Fruit fly (Drosophila melanogaster) whole organism, embryonic: ENCODE results near the gene moody.
A peak's percentile ranks its signal among the peaks of the same experiment; 100 is the strongest.

Source experiments
- Abd-B ChIP-seq: fragments of 200-800 bp; sonication (Bioruptor generic); optimal IDR thresholded peaks from 2 replicates; lab custom pipeline; 2018; ENCODE audit warnings: missing biosample characterization, mild to moderate bottlenecking, missing genetic modification characterization, moderate library complexity
- Asciz ChIP-seq: fragments of 200-800 bp; sonication (Bioruptor generic); optimal IDR thresholded peaks from 2 replicates; lab custom pipeline; 2017; ENCODE audit warnings: missing biosample characterization, mild to moderate bottlenecking, missing genetic modification characterization, missing genetic modification reagents
- Atf-2 ChIP-seq: fragments of 200-800 bp; sonication (Bioruptor generic); optimal IDR thresholded peaks from 2 replicates; lab custom pipeline; 2016; ENCODE audit warnings: missing biosample characterization, missing genetic modification characterization
- Atf3 ChIP-seq: fragments of 200-800 bp; sonication (Bioruptor generic); optimal IDR thresholded peaks from 3 replicates; lab custom pipeline; 2016; ENCODE audit warnings: missing biosample characterization, missing genetic modification characterization
- B-H2 ChIP-seq: fragments of 200-800 bp; sonication (Bioruptor generic); optimal IDR thresholded peaks from 2 replicates; lab custom pipeline; 2018; ENCODE audit warnings: missing biosample characterization, mild to moderate bottlenecking, missing genetic modification characterization
- Bgb ChIP-seq: fragments of 200-800 bp; sonication (Bioruptor generic); IDR thresholded peaks from 2 replicates; pipeline ENCODE4 v1.3.6; 2022; ENCODE audit warnings: missing biosample characterization, missing genetic modification characterization; ENCODE audit not compliant: partially characterized antibody
- CG12104 ChIP-seq: fragments of 200-800 bp; sonication (Bioruptor generic); optimal IDR thresholded peaks from 3 replicates; lab custom pipeline; 2016; ENCODE audit warnings: missing biosample characterization, missing genetic modification characterization
- CG12769 ChIP-seq: fragments of 200-800 bp; sonication (Bioruptor generic); optimal IDR thresholded peaks from 2 replicates; lab custom pipeline; 2019; ENCODE audit warnings: missing biosample characterization, mild to moderate bottlenecking, missing genetic modification characterization, moderate library complexity
- CG12942 ChIP-seq: fragments of 200-800 bp; sonication (Bioruptor generic); optimal IDR thresholded peaks from 3 replicates; lab custom pipeline; 2016; ENCODE audit warnings: missing biosample characterization, missing genetic modification characterization
- CG13296 ChIP-seq: fragments of 200-800 bp; sonication (Bioruptor generic); optimal IDR thresholded peaks from 3 replicates; lab custom pipeline; 2018; ENCODE audit warnings: missing biosample characterization, mild to moderate bottlenecking, missing genetic modification characterization
- CG13775 ChIP-seq: fragments of 200-800 bp; sonication (Bioruptor generic); optimal IDR thresholded peaks from 3 replicates; lab custom pipeline; 2017; ENCODE audit warnings: missing biosample characterization, mild to moderate bottlenecking, missing genetic modification characterization
- CG1603 ChIP-seq: fragments of 200-800 bp; sonication (Bioruptor generic); optimal IDR thresholded peaks from 2 replicates; lab custom pipeline; 2019; ENCODE audit warnings: missing biosample characterization, mild to moderate bottlenecking, missing genetic modification characterization, moderate library complexity
- CG17912 ChIP-seq: fragments of 200-800 bp; sonication (Bioruptor generic); optimal IDR thresholded peaks from 2 replicates; lab custom pipeline; 2018; ENCODE audit warnings: missing biosample characterization, mild to moderate bottlenecking, missing genetic modification characterization
- CG18262 ChIP-seq: fragments of 200-800 bp; optimal IDR thresholded peaks from 3 replicates; lab custom pipeline; 2019; ENCODE audit warnings: missing biosample characterization, mild to moderate bottlenecking, missing genetic modification characterization, moderate library complexity
- CG2199 ChIP-seq: fragments of 200-800 bp; sonication (Bioruptor generic); IDR thresholded peaks from 3 replicates; pipeline ENCODE4 v1.3.6; 2022; ENCODE audit warnings: missing biosample characterization, missing genetic modification characterization
- CG2202 ChIP-seq: fragments of 200-800 bp; sonication (Bioruptor generic); optimal IDR thresholded peaks from 2 replicates; lab custom pipeline; 2018; ENCODE audit warnings: missing biosample characterization, mild to moderate bottlenecking, missing genetic modification characterization
- CG30403 ChIP-seq: fragments of 200-800 bp; sonication (Bioruptor generic); optimal IDR thresholded peaks from 3 replicates; lab custom pipeline; 2016; ENCODE audit warnings: missing biosample characterization, missing genetic modification characterization
- CG30431 ChIP-seq: fragments of 200-800 bp; sonication (Bioruptor generic); optimal IDR thresholded peaks from 2 replicates; lab custom pipeline; 2017; ENCODE audit warnings: missing biosample characterization, missing genetic modification characterization
- CG31441 ChIP-seq: fragments of 200-800 bp; sonication (Bioruptor generic); IDR thresholded peaks from 2 replicates; pipeline ENCODE4 v1.3.6; 2022; ENCODE audit warnings: missing biosample characterization, missing genetic modification characterization
- CG32772 ChIP-seq: fragments of 200-800 bp; sonication (Bioruptor generic); IDR thresholded peaks from 2 replicates; pipeline ENCODE4 v1.3.6; 2022; ENCODE audit warnings: missing biosample characterization, missing genetic modification characterization
- CG3407 ChIP-seq: fragments of 200-800 bp; sonication (Bioruptor generic); optimal IDR thresholded peaks from 2 replicates; lab custom pipeline; 2018; ENCODE audit warnings: missing biosample characterization, mild to moderate bottlenecking, missing genetic modification characterization
- CG42726 ChIP-seq: fragments of 200-800 bp; sonication (Bioruptor generic); IDR thresholded peaks from 2 replicates; pipeline ENCODE4 v1.3.6; 2022; ENCODE audit warnings: missing biosample characterization, missing genetic modification characterization; ENCODE audit not compliant: partially characterized antibody
- CG4404 ChIP-seq: fragments of 200-800 bp; sonication (Bioruptor generic); IDR thresholded peaks from 2 replicates; pipeline ENCODE4 v1.3.6; 2022; ENCODE audit warnings: missing biosample characterization, missing genetic modification characterization
- CG4854 ChIP-seq: fragments of 200-800 bp; sonication (Bioruptor generic); optimal IDR thresholded peaks from 2 replicates; lab custom pipeline; 2016; ENCODE audit warnings: missing biosample characterization, missing genetic modification characterization, inconsistent platforms
- CG6654 ChIP-seq: fragments of 200-800 bp; sonication (Bioruptor generic); optimal IDR thresholded peaks from 2 replicates; lab custom pipeline; 2017; ENCODE audit warnings: missing biosample characterization, mild to moderate bottlenecking, missing genetic modification characterization
- CG7372 ChIP-seq: fragments of 200-800 bp; sonication (Bioruptor generic); IDR thresholded peaks from 2 replicates; pipeline ENCODE4 v1.3.6; 2022; ENCODE audit warnings: missing biosample characterization, missing genetic modification characterization
- CG7839 ChIP-seq: fragments of 200-800 bp; sonication (Bioruptor generic); optimal IDR thresholded peaks from 3 replicates; lab custom pipeline; 2018; ENCODE audit warnings: missing biosample characterization, mild to moderate bottlenecking, missing genetic modification characterization, moderate library complexity
- CG8359 ChIP-seq: fragments of 200-800 bp; sonication (Bioruptor generic); optimal IDR thresholded peaks from 2 replicates; lab custom pipeline; 2017; ENCODE audit warnings: missing biosample characterization, mild to moderate bottlenecking, missing genetic modification characterization, borderline replicate concordance
- CG8388 ChIP-seq: fragments of 200-800 bp; sonication (Bioruptor generic); optimal IDR thresholded peaks from 2 replicates; lab custom pipeline; 2019; ENCODE audit warnings: missing biosample characterization, mild to moderate bottlenecking, missing genetic modification characterization, moderate library complexity
- CkIIα-i1 ChIP-seq: fragments of 200-800 bp; sonication (Bioruptor generic); IDR thresholded peaks from 2 replicates; pipeline ENCODE4 v1.3.6; 2022; ENCODE audit warnings: missing biosample characterization, missing genetic modification characterization
- Doc2 ChIP-seq: fragments of 200-800 bp; sonication (Bioruptor generic); IDR thresholded peaks from 2 replicates; pipeline ENCODE4 v1.3.6; 2022; ENCODE audit warnings: missing biosample characterization, missing genetic modification characterization
- Dp ChIP-seq: fragments of 200-800 bp; sonication (Bioruptor generic); optimal IDR thresholded peaks from 2 replicates; lab custom pipeline; 2018; ENCODE audit warnings: missing biosample characterization, mild to moderate bottlenecking, missing genetic modification characterization, moderate library complexity
- Dref ChIP-seq: fragments of 200-800 bp; sonication (Bioruptor generic); IDR thresholded peaks from 2 replicates; pipeline ENCODE4 v1.3.6; 2022; ENCODE audit warnings: missing biosample characterization, missing genetic modification characterization
- Ets97D ChIP-seq: fragments of 200-800 bp; sonication (Bioruptor generic); optimal IDR thresholded peaks from 3 replicates; lab custom pipeline; 2016; ENCODE audit warnings: missing biosample characterization, missing genetic modification characterization
- Meics ChIP-seq: fragments of 200-800 bp; sonication (Bioruptor generic); optimal IDR thresholded peaks from 2 replicates; lab custom pipeline; 2017; ENCODE audit warnings: missing biosample characterization, mild to moderate bottlenecking, missing genetic modification characterization
- NC2β ChIP-seq: fragments of 200-800 bp; sonication (Bioruptor generic); optimal IDR thresholded peaks from 2 replicates; lab custom pipeline; 2016; ENCODE audit warnings: missing biosample characterization, missing genetic modification characterization
- Usf ChIP-seq: fragments of 200-800 bp; sonication (Bioruptor generic); optimal IDR thresholded peaks from 2 replicates; lab custom pipeline; 2017; ENCODE audit warnings: missing genotype, missing biosample characterization, missing genetic modification characterization
- ap ChIP-seq: fragments of 200-800 bp; sonication (Bioruptor generic); IDR thresholded peaks from 2 replicates; pipeline ENCODE4 v1.3.6; 2022; ENCODE audit warnings: missing biosample characterization, missing genetic modification characterization
- cad ChIP-seq: fragments of >200 bp; optimal IDR thresholded peaks from 2 replicates; lab custom pipeline; 2017; ENCODE audit warnings: missing biosample characterization, missing genetic modification characterization
- chinmo ChIP-seq: fragments of 200-800 bp; sonication (Bioruptor generic); IDR thresholded peaks from 4 replicates; pipeline ENCODE4 v1.3.6; 2022; ENCODE audit warnings: missing biosample characterization, missing genetic modification characterization; ENCODE audit not compliant: partially characterized antibody
- danr ChIP-seq: fragments of 200-800 bp; sonication (Bioruptor generic); IDR thresholded peaks from 2 replicates; pipeline ENCODE4 v1.3.6; 2022; ENCODE audit warnings: missing biosample characterization, missing genetic modification characterization
- dati ChIP-seq: fragments of 200-800 bp; sonication (Bioruptor generic); IDR thresholded peaks from 2 replicates; pipeline ENCODE4 v1.3.6; 2022; ENCODE audit warnings: missing biosample characterization, missing genetic modification characterization
- ems ChIP-seq: fragments of 200-800 bp; sonication (Bioruptor generic); optimal IDR thresholded peaks from 3 replicates; lab custom pipeline; 2016; ENCODE audit warnings: missing biosample characterization, missing genetic modification characterization
- insv ChIP-seq, 2 experiments: fragments of 200-800 bp; sonication (Bioruptor generic); optimal IDR thresholded peaks; 3 replicates each; lab custom pipeline; 2016 to 2018; ENCODE audit warnings: missing biosample characterization in 2 of 2, missing genetic modification characterization in 2 of 2
- knrl ChIP-seq: fragments of 200-800 bp; sonication (Bioruptor generic); IDR thresholded peaks from 3 replicates; pipeline ENCODE4 v1.3.6; 2022; ENCODE audit warnings: missing biosample characterization, missing genetic modification characterization; ENCODE audit not compliant: partially characterized antibody
- lov ChIP-seq, 2 experiments: fragments of 200-800 bp in 1 of 2; fragments of >200 bp in 1 of 2; sonication (Bioruptor generic) in 1 of 2; IDR thresholded peaks in 1 of 2; optimal IDR thresholded peaks in 1 of 2; 2 replicates in 1 of 2; 3 replicates in 1 of 2; pipeline versions ENCODE4 v1.3.6 to Lab custom; 2017 to 2022; ENCODE audit warnings: missing biosample characterization in 1 of 2, missing genetic modification characterization in 1 of 2
- oc ChIP-seq: fragments of 200-800 bp; sonication (Bioruptor generic); optimal IDR thresholded peaks from 2 replicates; lab custom pipeline; 2018; ENCODE audit warnings: missing biosample characterization, mild to moderate bottlenecking, missing genetic modification characterization, moderate library complexity
- slou ChIP-seq: fragments of 200-800 bp; sonication (Bioruptor generic); optimal IDR thresholded peaks from 3 replicates; lab custom pipeline; 2016; ENCODE audit warnings: missing biosample characterization, missing genetic modification characterization
- tgo ChIP-seq: fragments of 200-800 bp; sonication (Bioruptor generic); IDR thresholded peaks from 3 replicates; pipeline ENCODE4 v1.3.6; 2022; ENCODE audit warnings: missing biosample characterization, missing genetic modification characterization
- tup ChIP-seq: fragments of 200-800 bp; sonication (Bioruptor generic); optimal IDR thresholded peaks from 2 replicates; lab custom pipeline; 2016; ENCODE audit warnings: missing biosample characterization, mild to moderate bottlenecking, missing genetic modification characterization, moderate library complexity
- z ChIP-seq: fragments of 200-800 bp; sonication (Bioruptor generic); IDR thresholded peaks from 3 replicates; pipeline ENCODE4 v1.3.6; 2022; ENCODE audit warnings: missing biosample characterization, missing genetic modification characterization

The moody gene

DNA sequence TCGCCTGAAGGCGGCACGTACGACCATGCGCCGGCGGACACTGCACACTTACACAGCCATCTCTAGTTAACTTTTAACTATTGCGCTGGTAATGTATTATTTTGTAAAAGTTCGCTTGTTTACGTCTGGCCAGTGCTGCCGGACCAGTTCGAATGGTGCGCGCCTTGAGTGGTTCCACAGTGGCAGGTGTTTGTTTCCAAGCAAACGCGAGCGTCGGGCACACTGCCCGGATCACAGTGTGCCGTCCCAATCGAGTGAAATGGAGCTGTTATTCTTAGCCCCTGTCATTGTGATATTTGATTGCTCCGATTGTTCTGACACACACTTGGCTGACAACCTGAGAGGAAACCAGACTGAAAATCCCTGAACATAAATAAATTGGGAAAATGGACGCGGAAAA is 23.4 kb upstream of the moody start, which contains the start of gene CG4199 (continued):
- TF ChIP-seq insv (GFP tag; optimal IDR thresholded peaks at IDR 0.05; lab: Kevin White, UChicago) (no peak), z (GFP tag; lab: Robert Waterston, UW) (peak; percentile 81; the same call in 2 of the 3 replicates), Dref (peak; percentile 44), tgo (GFP tag; lab: Robert Waterston, UW) (no peak), Ets97D (GFP tag; lab: Kevin White, UChicago) (peak; percentile 41), Asciz (GFP tag; lab: Kevin White, UChicago) (no peak), CG13775 (no peak), CG4854 (GFP tag; lab: Kevin White, UChicago) (no peak), CG1603 (peak; percentile 71), CG8388 (GFP tag; lab: Kevin White, UChicago) (no peak), tup (no peak), Abd-B (no peak), Bgb (peak; percentile 52), ap (no peak), CG30403 (GFP tag; lab: Kevin White, UChicago) (no peak), lov (optimal IDR thresholded peaks at IDR 0.05; lab: Kevin White, UChicago) (no peak), lov (GFP tag; IDR thresholded peaks at IDR 0.05; lab: Robert Waterston, UW) (0 out of 3 replicates have a peak, but pooled peaks have one; percentile 12), Dp (GFP tag; lab: Kevin White, UChicago) (peak; percentile 72), NC2β (no peak), CG18262 (no peak), Atf-2 (no peak), CG12104 (GFP tag; lab: Kevin White, UChicago) (no peak), CG7839 (no peak), Meics (GFP tag; lab: Kevin White, UChicago) (no peak), chinmo (GFP tag; lab: Robert Waterston, UW) (0 out of 4 replicates have a peak, but pooled peaks have one; percentile 29), slou (GFP tag; lab: Kevin White, UChicago) (no peak), CG12942 (GFP tag; lab: Kevin White, UChicago) (no peak), B-H2 (GFP tag; lab: Kevin White, UChicago) (no peak), CG30431 (GFP tag; lab: Kevin White, UChicago) (no peak), CG7372 (GFP tag; lab: Robert Waterston, UW) (no peak), danr (GFP tag; lab: Robert Waterston, UW) (no peak), Atf3 (GFP tag; lab: Kevin White, UChicago) (no peak), CG12769 (tag; lab: Kevin White, UChicago) (peak; percentile 32), CG3407 (no peak), CG32772 (GFP tag; lab: Robert Waterston, UW) (no peak), cad (GFP tag; lab: Kevin White, UChicago) (no peak), CG8359 (GFP tag; lab: Kevin White, UChicago) (no peak), CG17912 (no peak), Doc2 (GFP tag; lab: Robert Waterston, UW) (no peak), CkIIα-i1 (GFP tag; lab: Robert Waterston, UW) (no peak), CG6654 (GFP tag; lab: Kevin White, UChicago) (no peak), CG31441 (GFP tag; lab: Robert Waterston, UW) (no peak), Usf (no peak), oc (tag; lab: Kevin White, UChicago) (no peak), ems (GFP tag; lab: Kevin White, UChicago) (peak; percentile 5), CG42726 (GFP tag; lab: Robert Waterston, UW) (no peak), knrl (GFP tag; lab: Robert Waterston, UW) (peak; percentile 48; the same call in 1 of the 3 replicates), CG2199 (GFP tag; lab: Robert Waterston, UW) (no peak), dati (GFP tag; lab: Robert Waterston, UW) (no peak), CG2202 (no peak), CG13296 (GFP tag; lab: Kevin White, UChicago) (no peak), CG4404 (GFP tag; lab: Robert Waterston, UW) (no peak)
